Fruit fly (Drosophila melanogaster): ENCODE measurements around the gene Dop1R1.

Dop1R1 gene

dm6 chr3R:14122347-14122812 is 92.2 kb downstream of the Dop1R1 start, which contains the start of the genes Abi and twf (continued):
- TF ChIP-seq mirr (GFP tag; optimal IDR thresholded peaks at IDR 0.05) (no peak), Hand (GFP tag; optimal IDR thresholded peaks at IDR 0.05) (no peak), CG10543 (GFP tag; optimal IDR thresholded peaks at IDR 0.05) (peak; percentile 47), luna (GFP tag; optimal IDR thresholded peaks at IDR 0.05) (no peak), CG34224 (GFP tag; IDR thresholded peaks at IDR 0.05; ENCODE audit: partially characterized antibody) (0 out of 3 replicates have a peak, but pooled peaks have one; percentile 10), CG10209 (GFP tag; optimal IDR thresholded peaks at IDR 0.05) (peak; percentile 68), twi (tag; optimal IDR thresholded peaks at IDR 0.05) (no peak), CG11085 (GFP tag; IDR thresholded peaks at IDR 0.05) (no peak), gce (GFP tag; IDR thresholded peaks at IDR 0.05) (no peak; the same call in 2 of the 3 replicates), seq (GFP tag; IDR thresholded peaks at IDR 0.05) (no peak), Atf3 (GFP tag; optimal IDR thresholded peaks at IDR 0.05) (peak; percentile 43), so (GFP tag; IDR thresholded peaks at IDR 0.05) (no peak), NFAT (GFP tag; IDR thresholded peaks at IDR 0.05) (peak; percentile 67; the same call in 1 of the 2 replicates), CG3163 (GFP tag; optimal IDR thresholded peaks at IDR 0.05) (no peak), CG14965 (GFP tag; optimal IDR thresholded peaks at IDR 0.05; ENCODE audit: borderline replicate concordance) (no peak), CG2889 (GFP tag; IDR thresholded peaks at IDR 0.05) (no peak), insv (GFP tag; optimal IDR thresholded peaks at IDR 0.05) (peak in 1 of 2 experiments; percentile 79), HLH54F (GFP tag; optimal IDR thresholded peaks at IDR 0.05) (peak; percentile 78), CG7786 (GFP tag; optimal IDR thresholded peaks at IDR 0.05) (peak; percentile 34), maf-S (GFP tag; optimal IDR thresholded peaks at IDR 0.05) (peak; percentile 63), bigmax (GFP tag; optimal IDR thresholded peaks at IDR 0.05) (no peak), eve (GFP tag; optimal IDR thresholded peaks at IDR 0.05) (no peak), NK7.1 (GFP tag; optimal IDR thresholded peaks at IDR 0.05) (no peak), CG8359 (GFP tag; optimal IDR thresholded peaks at IDR 0.05; ENCODE audit: borderline replicate concordance) (no peak), abd-A (tag; optimal IDR thresholded peaks at IDR 0.05) (no peak), Atf-2 (GFP tag; optimal IDR thresholded peaks at IDR 0.05) (peak; percentile 6), Bgb (GFP tag; IDR thresholded peaks at IDR 0.05; ENCODE audit: partially characterized antibody) (no peak), Usf (GFP tag; optimal IDR thresholded peaks at IDR 0.05) (no peak), hth (optimal IDR thresholded peaks at IDR 0.05) (no peak), CHES-1-like (GFP tag; optimal IDR thresholded peaks at IDR 0.05) (peak; percentile 4), gsb-n (tag; optimal IDR thresholded peaks at IDR 0.05) (peak; percentile 57), CG4404 (GFP tag; IDR thresholded peaks at IDR 0.05) (peak; percentile 52; the same call in 1 of the 2 replicates), CG17385 (GFP tag; optimal IDR thresholded peaks at IDR 0.05) (peak; percentile 62), CG5245 (GFP tag; optimal IDR thresholded peaks at IDR 0.05) (peak; percentile 52), slp2 (GFP tag; optimal IDR thresholded peaks at IDR 0.05) (peak; percentile 50), tup (GFP tag; optimal IDR thresholded peaks at IDR 0.05) (peak; percentile 46), Hey (tag; optimal IDR thresholded peaks at IDR 0.05) (no peak), CG4282 (GFP tag; optimal IDR thresholded peaks at IDR 0.05) (no peak), tx (GFP tag; optimal IDR thresholded peaks at IDR 0.05) (peak; percentile 60), Six4 (GFP tag; optimal IDR thresholded peaks at IDR 0.05) (peak; percentile 68), crol (GFP tag; IDR thresholded peaks at IDR 0.05) (no peak), z (GFP tag; IDR thresholded peaks at IDR 0.05) (no peak), CG2678 (tag; optimal IDR thresholded peaks at IDR 0.05) (no peak), CG15601 (tag; optimal IDR thresholded peaks at IDR 0.05) (peak; percentile 59), CG1832 (GFP tag; optimal IDR thresholded peaks at IDR 0.05) (no peak), zf30C (GFP tag; optimal IDR thresholded peaks at IDR 0.05) (no peak), CG30431 (GFP tag; optimal IDR thresholded peaks at IDR 0.05) (peak; percentile 35), Dip2 (GFP tag; IDR thresholded peaks at IDR 0.05) (no peak), ems (GFP tag; optimal IDR thresholded peaks at IDR 0.05) (peak; percentile 58), CG8281 (tag; optimal IDR thresholded peaks at IDR 0.05) (peak; percentile 3), sc (optimal IDR thresholded peaks at IDR 0.05) (no peak), sc (GFP tag; optimal IDR thresholded peaks at IDR 0.05) (peak; percentile 28)
